Fruit fly (Drosophila melanogaster): Measurements from ENCODE around the gene CG6761.

Gene CG6761

DNA sequence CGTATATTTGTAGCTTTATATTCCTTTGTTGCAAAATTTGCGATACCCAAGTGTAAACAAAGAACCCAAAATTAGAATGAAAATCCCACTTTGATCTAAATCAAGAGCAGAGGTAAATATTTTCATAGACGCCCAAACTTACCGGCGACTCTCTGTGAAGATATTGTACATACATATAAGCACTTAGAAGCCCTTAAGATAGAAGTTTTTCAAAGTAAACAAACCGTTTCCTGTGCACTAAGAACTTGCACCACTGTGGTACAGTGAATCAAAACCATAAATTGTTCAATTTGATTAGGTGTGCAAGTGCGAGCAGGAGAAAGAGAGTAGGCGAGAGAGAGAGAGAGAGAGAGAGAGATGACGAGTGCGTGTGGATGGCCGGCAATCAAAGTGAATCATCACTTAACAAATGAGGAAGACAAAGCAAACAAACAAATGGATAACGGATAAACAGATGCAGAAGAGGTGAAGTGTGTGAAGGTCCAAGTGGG is 25.3 kb downstream of the CG6761 start (continued):
- TF ChIP-seq Bgb (GFP tag; IDR thresholded peaks at IDR 0.05; ENCODE audit: partially characterized antibody), result peak; percentile 6; the same call in 1 of the 2 replicates
- peak; percentile 10 for TF ChIP-seq Hsf (GFP tag; optimal IDR thresholded peaks at IDR 0.05)
- TF ChIP-seq CG34224 (GFP tag; IDR thresholded peaks at IDR 0.05; ENCODE audit: partially characterized antibody), result peak; percentile 39; the same call in 1 of the 3 replicates
- TF ChIP-seq Ssrp (tag; optimal IDR thresholded peaks at IDR 0.05), result peak; percentile 8
- TF ChIP-seq CG4282 (GFP tag; optimal IDR thresholded peaks at IDR 0.05), result peak; percentile 53
- TF ChIP-seq CG8089 (GFP tag; optimal IDR thresholded peaks at IDR 0.05), result peak; percentile 3
- TF ChIP-seq gcm (GFP tag; optimal IDR thresholded peaks at IDR 0.05), result peak; percentile 21
- no peak for TF ChIP-seq HHEX (GFP tag; optimal IDR thresholded peaks at IDR 0.05)
- no peak for TF ChIP-seq fd96Cb (tag; optimal IDR thresholded peaks at IDR 0.05)
- no peak for TF ChIP-seq CG42726 (GFP tag; IDR thresholded peaks at IDR 0.05; ENCODE audit: partially characterized antibody)
- TF ChIP-seq eve (GFP tag; optimal IDR thresholded peaks at IDR 0.05), result peak in 1 of 2 experiments; percentile 54
- TF ChIP-seq tio (GFP tag; optimal IDR thresholded peaks at IDR 0.05), result peak; percentile 19
- TF ChIP-seq CG1529 (GFP tag; optimal IDR thresholded peaks at IDR 0.05), result no peak
- TF ChIP-seq D19B (GFP tag; optimal IDR thresholded peaks at IDR 0.05), result no peak
- peak; percentile 88 for TF ChIP-seq kay (GFP tag; optimal IDR thresholded peaks at IDR 0.05)
- no peak for TF ChIP-seq Hmr (GFP tag; optimal IDR thresholded peaks at IDR 0.05)
- peak; percentile 20 for TF ChIP-seq CG13424 (tag; optimal IDR thresholded peaks at IDR 0.05)
- peak; percentile 22 for TF ChIP-seq CG33557 (GFP tag; optimal IDR thresholded peaks at IDR 0.05)
- TF ChIP-seq CG3281 (GFP tag; optimal IDR thresholded peaks at IDR 0.05), result no peak
- peak; percentile 3 for TF ChIP-seq psq (GFP tag; optimal IDR thresholded peaks at IDR 0.05)
- no peak for TF ChIP-seq CG4404 (GFP tag; IDR thresholded peaks at IDR 0.05)
- no peak for TF ChIP-seq cas (GFP tag; IDR thresholded peaks at IDR 0.05)
- TF ChIP-seq CG17912 (GFP tag; optimal IDR thresholded peaks at IDR 0.05), result no peak
- TF ChIP-seq sc (optimal IDR thresholded peaks at IDR 0.05), result no peak
- peak; percentile 23 for TF ChIP-seq sc (GFP tag; optimal IDR thresholded peaks at IDR 0.05)
- peak; percentile 14 for TF ChIP-seq Sox100B (GFP tag; optimal IDR thresholded peaks at IDR 0.05)
- no peak for TF ChIP-seq D19A (tag; optimal IDR thresholded peaks at IDR 0.05)
- TF ChIP-seq PHDP (tag; optimal IDR thresholded peaks at IDR 0.05), result peak; percentile 9
- TF ChIP-seq Antp (GFP tag; optimal IDR thresholded peaks at IDR 0.05), result peak; percentile 3
- TF ChIP-seq nerfin-1 (tag; optimal IDR thresholded peaks at IDR 0.05), result peak; percentile 9
- no peak for TF ChIP-seq CG18619 (GFP tag; optimal IDR thresholded peaks at IDR 0.05)
- TF ChIP-seq Trl (optimal IDR thresholded peaks at IDR 0.05), result peak; percentile 58 to 79
- TF ChIP-seq Trl (GFP tag; optimal IDR thresholded peaks at IDR 0.05), result peak; percentile 5
- TF ChIP-seq lola (GFP tag; optimal IDR thresholded peaks at IDR 0.05), result peak in 1 of 3 experiments; percentile 24
- TF ChIP-seq CG6813 (GFP tag; optimal IDR thresholded peaks at IDR 0.05), result peak; percentile 4
- TF ChIP-seq gt (GFP tag; IDR thresholded peaks at IDR 0.05), result no peak
- TF ChIP-seq HLHmδ (GFP tag; optimal IDR thresholded peaks at IDR 0.05), result peak; percentile 30
- no peak for TF ChIP-seq ac (GFP tag; optimal IDR thresholded peaks at IDR 0.05)
- TF ChIP-seq CG7963 (GFP tag; IDR thresholded peaks at IDR 0.05; ENCODE audit: partially characterized antibody), result no peak
- TF ChIP-seq abd-A (tag; optimal IDR thresholded peaks at IDR 0.05), result no peak
- no peak for TF ChIP-seq CG11695 (GFP tag; IDR thresholded peaks at IDR 0.05)
- no peak for TF ChIP-seq insv (GFP tag; optimal IDR thresholded peaks at IDR 0.05)
- no peak for TF ChIP-seq CG31365 (tag; optimal IDR thresholded peaks at IDR 0.05)
- TF ChIP-seq CG12391 (tag; optimal IDR thresholded peaks at IDR 0.05), result peak; percentile 6
- no peak for TF ChIP-seq Atf3 (GFP tag; optimal IDR thresholded peaks at IDR 0.05)
- no peak for TF ChIP-seq gce (GFP tag; IDR thresholded peaks at IDR 0.05)
- TF ChIP-seq Dll (GFP tag; IDR thresholded peaks at IDR 0.05; ENCODE audit: partially characterized antibody), result 0 out of 4 replicates have a peak, but pooled peaks have one; percentile 10
- TF ChIP-seq fd64A (GFP tag; optimal IDR thresholded peaks at IDR 0.05), result peak; percentile 42
- TF ChIP-seq CG12219 (GFP tag; optimal IDR thresholded peaks at IDR 0.05), result no peak
- TF ChIP-seq CG13287 (GFP tag; IDR thresholded peaks at IDR 0.05; ENCODE audit: partially characterized antibody), result no peak
